Fruit fly (Drosophila melanogaster) whole organism, embryonic: ENCODE data around the gene ND-B17.
A peak's percentile ranks its signal among the peaks of the same experiment; 100 is the strongest.

Experiments used
- BEAF-32 ChIP-seq: fragments of 200-800 bp; sonication (Bioruptor generic); optimal IDR thresholded peaks from 3 replicates; lab custom pipeline; 2017; ENCODE audit warnings: missing biosample characterization, missing genetic modification characterization, mild to moderate bottlenecking, moderate library complexity, missing genetic modification reagents
- C15 ChIP-seq: fragments of 200-800 bp; sonication (Bioruptor generic); IDR thresholded peaks from 3 replicates; pipeline ENCODE4 v1.3.6; 2022; ENCODE audit warnings: missing biosample characterization, missing genetic modification characterization
- CG10366 ChIP-seq: fragments of 200-800 bp; sonication (Bioruptor generic); IDR thresholded peaks from 2 replicates; pipeline ENCODE4 v1.3.6; 2022; ENCODE audit warnings: missing biosample characterization, missing genetic modification characterization
- CG11504 ChIP-seq: fragments of 200-800 bp; sonication (Bioruptor generic); optimal IDR thresholded peaks from 3 replicates; lab custom pipeline; 2019; ENCODE audit warnings: missing biosample characterization, mild to moderate bottlenecking, missing genetic modification characterization, moderate library complexity
- CG12236 ChIP-seq: fragments of 200-800 bp; sonication (Bioruptor generic); optimal IDR thresholded peaks from 2 replicates; lab custom pipeline; 2016; ENCODE audit warnings: missing biosample characterization, missing genetic modification characterization
- CG14014 ChIP-seq: fragments of 200-800 bp; sonication (Bioruptor generic); IDR thresholded peaks from 2 replicates; pipeline ENCODE4 v1.3.6; 2022; ENCODE audit warnings: missing biosample characterization, missing genetic modification characterization
- CG15073 ChIP-seq: fragments of 200-800 bp; sonication (Bioruptor generic); optimal IDR thresholded peaks from 2 replicates; lab custom pipeline; 2016; ENCODE audit warnings: missing biosample characterization, missing genetic modification characterization
- CG17361 ChIP-seq: fragments of 200-800 bp; sonication (Bioruptor generic); IDR thresholded peaks from 3 replicates; pipeline ENCODE4 v1.3.6; 2022; ENCODE audit warnings: missing biosample characterization, missing genetic modification characterization
- CG1792 ChIP-seq: fragments of 200-800 bp; sonication (Bioruptor generic); optimal IDR thresholded peaks from 2 replicates; lab custom pipeline; 2016; ENCODE audit warnings: missing biosample characterization, missing genetic modification characterization
- CG18599 ChIP-seq: fragments of 200-800 bp; sonication (Bioruptor generic); optimal IDR thresholded peaks from 3 replicates; lab custom pipeline; 2017; ENCODE audit warnings: missing biosample characterization, missing genetic modification characterization, mild to moderate bottlenecking, moderate library complexity, missing genetic modification reagents
- CG3407 ChIP-seq: fragments of 200-800 bp; sonication (Bioruptor generic); optimal IDR thresholded peaks from 2 replicates; lab custom pipeline; 2018; ENCODE audit warnings: missing biosample characterization, mild to moderate bottlenecking, missing genetic modification characterization
- CG3847 ChIP-seq: fragments of 200-800 bp; sonication (Bioruptor generic); IDR thresholded peaks from 2 replicates; pipeline ENCODE4 v1.3.6; 2022; ENCODE audit warnings: missing biosample characterization, missing genetic modification characterization
- CG4730 ChIP-seq: fragments of 200-800 bp; sonication (Bioruptor generic); IDR thresholded peaks from 2 replicates; pipeline ENCODE4 v1.3.6; 2022; ENCODE audit warnings: missing biosample characterization, missing genetic modification characterization
- CG4820 ChIP-seq: fragments of 200-800 bp; sonication (Bioruptor generic); optimal IDR thresholded peaks from 3 replicates; lab custom pipeline; 2016; ENCODE audit warnings: missing biosample characterization, missing genetic modification characterization
- CG6175 ChIP-seq: fragments of 200-800 bp; sonication (Bioruptor generic); IDR thresholded peaks from 3 replicates; pipeline ENCODE4 v1.3.6; 2022; ENCODE audit warnings: missing biosample characterization, missing genetic modification characterization
- CG6813 ChIP-seq: fragments of 200-800 bp; sonication (Bioruptor generic); optimal IDR thresholded peaks from 2 replicates; lab custom pipeline; 2017; ENCODE audit warnings: missing biosample characterization, missing genetic modification characterization, mild to moderate bottlenecking, moderate library complexity, missing genetic modification reagents
- CG7839 ChIP-seq: fragments of 200-800 bp; sonication (Bioruptor generic); optimal IDR thresholded peaks from 3 replicates; lab custom pipeline; 2018; ENCODE audit warnings: missing biosample characterization, mild to moderate bottlenecking, missing genetic modification characterization, moderate library complexity
- CG9215 ChIP-seq: fragments of 200-800 bp; sonication (Bioruptor generic); IDR thresholded peaks from 2 replicates; pipeline ENCODE4 v1.3.6; 2022; ENCODE audit warnings: missing biosample characterization, missing genetic modification characterization
- CG9932 ChIP-seq: fragments of 200-800 bp; sonication (Bioruptor generic); IDR thresholded peaks from 2 replicates; pipeline ENCODE4 v1.3.6; 2022; ENCODE audit warnings: missing biosample characterization, missing genetic modification characterization
- Elba2 ChIP-seq: fragments of 200-800 bp; sonication (Bioruptor generic); optimal IDR thresholded peaks from 3 replicates; lab custom pipeline; 2016; ENCODE audit warnings: missing biosample characterization, missing genetic modification characterization
- Ets65A ChIP-seq: fragments of 200-800 bp; sonication (Bioruptor generic); peaks from one replicate; lab custom pipeline; 2016; ENCODE audit warnings: missing biosample characterization, missing genetic modification characterization
- Gug ChIP-seq: fragments of 200-800 bp; sonication (Bioruptor generic); IDR thresholded peaks from 4 replicates; pipeline ENCODE4 v1.3.6; 2022; ENCODE audit warnings: missing biosample characterization, missing genetic modification characterization
- Max ChIP-seq: fragments of 200-800 bp; sonication (Bioruptor generic); optimal IDR thresholded peaks from 2 replicates; lab custom pipeline; 2016; ENCODE audit warnings: missing biosample characterization, mild to moderate bottlenecking, missing genetic modification characterization
- PHDP ChIP-seq: fragments of 200-800 bp; sonication (Bioruptor generic); optimal IDR thresholded peaks from 3 replicates; lab custom pipeline; 2018; ENCODE audit warnings: missing biosample characterization, mild to moderate bottlenecking, missing genetic modification characterization, moderate library complexity
- Pdp1 ChIP-seq, 2 experiments: fragments of 200-800 bp; sonication (Bioruptor generic); optimal IDR thresholded peaks; 3 replicates each; lab custom pipeline; 2016; ENCODE audit warnings: missing biosample characterization in 2 of 2, missing genetic modification characterization in 2 of 2, mild to moderate bottlenecking in 1 of 2, moderate library complexity in 1 of 2
- Xrp1 ChIP-seq: fragments of 200-800 bp; sonication (Bioruptor generic); IDR thresholded peaks from 2 replicates; pipeline ENCODE4 v1.3.6; 2022; ENCODE audit warnings: missing biosample characterization, missing genetic modification characterization
- ab ChIP-seq: fragments of 200-800 bp; sonication (Bioruptor generic); optimal IDR thresholded peaks from 2 replicates; lab custom pipeline; 2016; ENCODE audit warnings: missing biosample characterization, missing genetic modification characterization
- abd-A ChIP-seq: fragments of 200-800 bp; sonication (Bioruptor generic); optimal IDR thresholded peaks from 3 replicates; lab custom pipeline; 2019; ENCODE audit warnings: missing biosample characterization, mild to moderate bottlenecking, missing genetic modification characterization, moderate library complexity
- ase ChIP-seq: fragments of 200-800 bp; sonication (Bioruptor generic); IDR thresholded peaks from 3 replicates; pipeline ENCODE4 v1.3.6; 2022; ENCODE audit warnings: missing biosample characterization, missing genetic modification characterization
- bcd ChIP-seq: fragments of 200-800 bp; sonication (Bioruptor generic); optimal IDR thresholded peaks from 2 replicates; lab custom pipeline; 2017; ENCODE audit warnings: missing biosample characterization, mild to moderate bottlenecking, missing genetic modification characterization
- bigmax ChIP-seq: fragments of 200-800 bp; sonication (Bioruptor generic); optimal IDR thresholded peaks from 2 replicates; lab custom pipeline; 2018; ENCODE audit warnings: missing biosample characterization, mild to moderate bottlenecking, missing genetic modification characterization
- bowl ChIP-seq: fragments of 200-800 bp; sonication (Bioruptor generic); IDR thresholded peaks from 2 replicates; pipeline ENCODE4 v1.3.6; 2022; ENCODE audit warnings: missing biosample characterization, missing genetic modification characterization
- dmrt99B ChIP-seq: fragments of 200-800 bp; sonication (Bioruptor generic); optimal IDR thresholded peaks from 2 replicates; lab custom pipeline; 2018; ENCODE audit warnings: missing biosample characterization, mild to moderate bottlenecking, missing genetic modification characterization, moderate library complexity
- dysf ChIP-seq: fragments of 200-800 bp; sonication (Bioruptor generic); IDR thresholded peaks from 3 replicates; pipeline ENCODE4 v1.3.6; 2022; ENCODE audit warnings: missing biosample characterization, missing genetic modification characterization
- ems ChIP-seq: fragments of 200-800 bp; sonication (Bioruptor generic); optimal IDR thresholded peaks from 3 replicates; lab custom pipeline; 2016; ENCODE audit warnings: missing biosample characterization, missing genetic modification characterization
- fd64A ChIP-seq: fragments of 200-800 bp; sonication (Bioruptor generic); optimal IDR thresholded peaks from 3 replicates; lab custom pipeline; 2018; ENCODE audit warnings: missing biosample characterization, mild to moderate bottlenecking, missing genetic modification characterization
- gfzf ChIP-seq: fragments of 200-800 bp; sonication (Bioruptor generic); optimal IDR thresholded peaks from 2 replicates; lab custom pipeline; 2016; ENCODE audit warnings: missing biosample characterization, mild to moderate bottlenecking, missing genetic modification characterization, moderate library complexity
- gt ChIP-seq: fragments of 200-800 bp; sonication (Bioruptor generic); IDR thresholded peaks from 2 replicates; pipeline ENCODE4 v1.3.6; 2022; ENCODE audit warnings: missing biosample characterization, missing genetic modification characterization
- inv ChIP-seq: fragments of 200-800 bp; sonication (Bioruptor generic); IDR thresholded peaks from 2 replicates; pipeline ENCODE4 v1.3.6; 2022; ENCODE audit warnings: missing biosample characterization, missing genetic modification characterization; ENCODE audit not compliant: partially characterized antibody
- kah ChIP-seq: fragments of 200-800 bp; sonication (Bioruptor generic); optimal IDR thresholded peaks from 2 replicates; lab custom pipeline; 2018; ENCODE audit warnings: missing biosample characterization, mild to moderate bottlenecking, missing genetic modification characterization
- lov ChIP-seq, 2 experiments: fragments of 200-800 bp in 1 of 2; fragments of >200 bp in 1 of 2; sonication (Bioruptor generic) in 1 of 2; IDR thresholded peaks in 1 of 2; optimal IDR thresholded peaks in 1 of 2; 2 replicates in 1 of 2; 3 replicates in 1 of 2; pipeline versions ENCODE4 v1.3.6 to Lab custom; 2017 to 2022; ENCODE audit warnings: missing biosample characterization in 1 of 2, missing genetic modification characterization in 1 of 2
- mam ChIP-seq: fragments of 200-800 bp; sonication (Bioruptor generic); optimal IDR thresholded peaks from 3 replicates; lab custom pipeline; 2016; ENCODE audit warnings: missing biosample characterization, missing genetic modification characterization
- oc ChIP-seq: fragments of 200-800 bp; sonication (Bioruptor generic); optimal IDR thresholded peaks from 2 replicates; lab custom pipeline; 2018; ENCODE audit warnings: missing biosample characterization, mild to moderate bottlenecking, missing genetic modification characterization, moderate library complexity
- rib ChIP-seq: fragments of 200-800 bp; sonication (Bioruptor generic); IDR thresholded peaks from 2 replicates; pipeline ENCODE4 v1.3.6; 2022; ENCODE audit warnings: missing biosample characterization, missing genetic modification characterization
- sens ChIP-seq: fragments of 200-800 bp; sonication (Bioruptor generic); peaks from one replicate; lab custom pipeline; 2016; ENCODE audit warnings: missing biosample characterization, missing genetic modification characterization
- seq ChIP-seq: fragments of 200-800 bp; sonication (Bioruptor generic); IDR thresholded peaks from 2 replicates; pipeline ENCODE4 v1.3.6; 2022; ENCODE audit warnings: missing biosample characterization, missing genetic modification characterization
- sqz ChIP-seq: fragments of 200-800 bp; sonication (Bioruptor generic); optimal IDR thresholded peaks from 3 replicates; lab custom pipeline; 2018; ENCODE audit warnings: missing biosample characterization, mild to moderate bottlenecking, missing genetic modification characterization
- tna ChIP-seq: fragments of 200-800 bp; sonication (Bioruptor generic); IDR thresholded peaks from 2 replicates; pipeline ENCODE4 v1.3.6; 2022; ENCODE audit warnings: missing biosample characterization, missing genetic modification characterization; ENCODE audit not compliant: partially characterized antibody
- toy ChIP-seq: fragments of 200-800 bp; sonication (Bioruptor generic); IDR thresholded peaks from 2 replicates; pipeline ENCODE4 v1.3.6; 2022; ENCODE audit warnings: missing biosample characterization, missing genetic modification characterization
- trem ChIP-seq: fragments of 200-800 bp; optimal IDR thresholded peaks from 3 replicates; lab custom pipeline; 2019; ENCODE audit warnings: missing biosample characterization, mild to moderate bottlenecking, missing genetic modification characterization, moderate library complexity
- tx ChIP-seq: fragments of 200-800 bp; sonication (Bioruptor generic); optimal IDR thresholded peaks from 2 replicates; lab custom pipeline; 2016; ENCODE audit warnings: missing biosample characterization, missing genetic modification characterization
- zf30C ChIP-seq: fragments of 200-800 bp; sonication (Bioruptor generic); optimal IDR thresholded peaks from 3 replicates; lab custom pipeline; 2018; ENCODE audit warnings: missing biosample characterization, mild to moderate bottlenecking, missing genetic modification characterization

The ND-B17 gene

DNA sequence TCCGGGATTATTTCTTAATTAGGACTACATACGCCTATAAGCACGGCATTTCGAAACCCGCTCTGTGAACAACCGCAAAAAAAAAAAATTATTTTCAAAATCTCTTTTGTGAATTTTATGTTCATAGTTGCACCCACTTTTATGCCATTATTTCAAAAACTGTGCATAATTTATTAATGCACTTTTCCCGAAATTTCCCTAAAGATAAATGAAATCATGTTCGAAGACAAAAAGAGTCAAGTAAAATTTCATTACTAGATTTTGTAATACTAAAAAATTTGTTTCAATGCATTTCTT is 329 bp upstream of the ND-B17 start (continued):
- no peak for TF ChIP-seq mam
- TF ChIP-seq CG4820 (GFP tag; lab: Kevin White, UChicago), result no peak
- TF ChIP-seq CG9215 (GFP tag; lab: Robert Waterston, UW), result no peak
- TF ChIP-seq gfzf, result peak; percentile 49
- no peak for TF ChIP-seq PHDP (tag; lab: Kevin White, UChicago)
- TF ChIP-seq gt, result no peak
- TF ChIP-seq tna (GFP tag; lab: Robert Waterston, UW), result no peak
- no peak for TF ChIP-seq inv
- TF ChIP-seq Elba2, result no peak
- no peak for TF ChIP-seq ase
- TF ChIP-seq CG3847, result no peak
- TF ChIP-seq CG12236 (GFP tag; lab: Kevin White, UChicago), result no peak
- no peak for TF ChIP-seq CG9932 (GFP tag; lab: Robert Waterston, UW)
- no peak for TF ChIP-seq dysf (GFP tag; lab: Robert Waterston, UW)
- TF ChIP-seq Ets65A (GFP tag; lab: Kevin White, UChicago), result no peak
- TF ChIP-seq CG14014 (GFP tag; lab: Robert Waterston, UW), result no peak; the same call in 1 of the 2 replicates
- no peak for TF ChIP-seq CG6813 (GFP tag; lab: Kevin White, UChicago)
- TF ChIP-seq Max (GFP tag; lab: Kevin White, UChicago), result no peak
- TF ChIP-seq CG15073 (GFP tag; lab: Kevin White, UChicago), result no peak
- no peak for TF ChIP-seq bowl (GFP tag; lab: Robert Waterston, UW)
- TF ChIP-seq Gug (GFP tag; lab: Robert Waterston, UW), result no peak
- TF ChIP-seq C15, result no peak
- TF ChIP-seq oc, result no peak
- no peak for TF ChIP-seq CG17361
- TF ChIP-seq seq (GFP tag; lab: Robert Waterston, UW), result no peak
- TF ChIP-seq CG7839 (tag; lab: Kevin White, UChicago), result no peak
- TF ChIP-seq fd64A, result no peak
- no peak for TF ChIP-seq lov (optimal IDR thresholded peaks at IDR 0.05; lab: Kevin White, UChicago)
- 0 out of 3 replicates have a peak, but pooled peaks have one; percentile 9 for TF ChIP-seq lov (GFP tag; IDR thresholded peaks at IDR 0.05; lab: Robert Waterston, UW)
- TF ChIP-seq zf30C (GFP tag; lab: Kevin White, UChicago), result no peak

DNA sequence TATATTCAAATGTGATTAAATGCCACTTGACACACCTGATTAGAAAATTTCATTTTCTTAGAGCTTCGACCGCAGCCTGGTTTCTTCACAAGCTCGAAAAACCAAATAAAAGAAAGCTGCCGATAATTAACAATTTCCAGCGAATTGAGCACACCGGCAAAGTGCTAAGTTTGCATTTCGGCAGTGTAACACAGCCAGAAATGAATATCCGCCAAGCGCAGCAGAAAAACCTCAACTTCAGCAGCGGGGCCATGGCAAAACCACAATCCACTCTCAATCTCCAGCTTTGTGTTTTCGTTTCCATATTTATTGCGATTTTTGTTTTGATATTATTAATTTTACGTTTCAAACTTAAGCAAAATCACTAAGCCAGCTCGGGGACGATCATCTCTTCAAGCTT is 1.6 kb downstream of the ND-B17 start:
- TF ChIP-seq Xrp1 (GFP tag; lab: Robert Waterston, UW), result no peak
- TF ChIP-seq sens (GFP tag; lab: Kevin White, UChicago), result peak; percentile 36
- 0 out of 2 replicates have a peak, but pooled peaks have one; percentile 37 for TF ChIP-seq rib (GFP tag; lab: Robert Waterston, UW)

DNA sequence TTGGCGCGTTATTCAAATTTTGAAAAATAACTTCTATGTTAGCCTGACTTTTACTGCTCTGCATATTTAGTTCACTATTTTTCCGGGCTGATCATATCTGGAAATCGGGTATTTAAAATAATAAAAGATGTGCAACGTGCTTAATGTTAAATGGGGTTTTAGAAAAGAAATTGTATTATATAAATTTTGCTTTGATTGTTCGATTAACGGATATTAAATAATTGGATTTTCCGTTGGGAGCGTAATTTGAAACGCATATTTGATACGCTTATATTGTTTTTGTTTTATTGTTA is 2.7 kb downstream of the ND-B17 start:
- no peak for TF ChIP-seq CG6175 (GFP tag; lab: Robert Waterston, UW)
- TF ChIP-seq CG18599, result no peak
- TF ChIP-seq CG3407 (GFP tag; lab: Kevin White, UChicago), result no peak
- no peak for TF ChIP-seq CG1792
- no peak for TF ChIP-seq toy
- peak; percentile 76 for TF ChIP-seq sens (GFP tag; lab: Kevin White, UChicago)
- TF ChIP-seq CG4730 (GFP tag; lab: Robert Waterston, UW), result no peak
- no peak for TF ChIP-seq tx (GFP tag; lab: Kevin White, UChicago)
- TF ChIP-seq BEAF-32 (GFP tag; lab: Kevin White, UChicago), result peak; percentile 32
- no peak for TF ChIP-seq abd-A (tag; lab: Kevin White, UChicago)
- no peak for TF ChIP-seq CG10366 (GFP tag; lab: Robert Waterston, UW)
- TF ChIP-seq dmrt99B (tag; lab: Kevin White, UChicago), result no peak
- no peak for TF ChIP-seq kah (GFP tag; lab: Kevin White, UChicago)
- TF ChIP-seq bcd, result no peak
- TF ChIP-seq Pdp1 (GFP tag; optimal IDR thresholded peaks at IDR 0.05; lab: Kevin White, UChicago), result peak in 1 of 2 experiments; percentile 61
- TF ChIP-seq sqz (GFP tag; lab: Kevin White, UChicago), result no peak
- no peak for TF ChIP-seq CG11504 (tag; lab: Kevin White, UChicago)
- TF ChIP-seq ab (GFP tag; lab: Kevin White, UChicago), result no peak
- TF ChIP-seq CG3847, result no peak
- TF ChIP-seq ems (GFP tag; lab: Kevin White, UChicago), result no peak
- TF ChIP-seq trem (tag; lab: Kevin White, UChicago), result peak; percentile 45
- TF ChIP-seq bigmax, result no peak
